Fruit fly (Drosophila melanogaster): ENCODE data around the gene CG7990.

dm6 chrX:19162249-19162914 lies 39.4 kb downstream of the CG7990 start:
- TF ChIP-seq Dll (optimal IDR thresholded peaks at IDR 0.05) (no peak), psq (optimal IDR thresholded peaks at IDR 0.05) (no peak), usp (GFP tag; optimal IDR thresholded peaks at IDR 0.05) (no peak)
